Worm (Caenorhabditis elegans) whole organism, L1 larva: ENCODE measurements around the gene F44E2.4.
A peak's percentile ranks its signal among the peaks of the same experiment; 100 is the strongest.

ENCODE experiments used
- C34B4.2 ChIP-seq: sonication (generic microtip); optimal IDR thresholded peaks from 2 replicates; lab custom pipeline; 2017; ENCODE audit warnings: mild to moderate bottlenecking, missing genetic modification characterization, missing compliant biosample characterization
- F16B12.6 ChIP-seq: fragments of 150-350 bp; optimal IDR thresholded peaks from 2 replicates; lab custom pipeline; 2014; ENCODE audit warnings: missing biosample characterization, missing genetic modification characterization
- Y116A8C.19 ChIP-seq: sonication (generic microtip); optimal IDR thresholded peaks from 2 replicates; lab custom pipeline; 2016; ENCODE audit warnings: missing compliant biosample characterization, missing genetic modification characterization, borderline replicate concordance
- aha-1 ChIP-seq: fragments of 150-350 bp; optimal IDR thresholded peaks from 2 replicates; lab custom pipeline; 2014; ENCODE audit warnings: missing biosample characterization, missing genetic modification characterization
- alr-1 ChIP-seq: fragments of 200-800 bp; sonication (Bioruptor generic); optimal IDR thresholded peaks from 2 replicates; lab custom pipeline; 2018; ENCODE audit warnings: borderline replicate concordance, mild to moderate bottlenecking, missing genetic modification characterization, missing compliant biosample characterization
- aly-2 ChIP-seq: fragments of 150-350 bp; optimal IDR thresholded peaks from 2 replicates; lab custom pipeline; 2014; ENCODE audit warnings: missing biosample characterization, missing genetic modification characterization
- ama-1 ChIP-seq: fragments of 150-350 bp; optimal IDR thresholded peaks from 2 replicates; lab custom pipeline; 2014
- ceh-63 ChIP-seq: fragments of 200-800 bp; sonication (Bioruptor generic); optimal IDR thresholded peaks from 2 replicates; lab custom pipeline; 2018; ENCODE audit warnings: mild to moderate bottlenecking, missing genetic modification characterization, missing compliant biosample characterization
- ceh-8 ChIP-seq: fragments of 200-800 bp; sonication (Bioruptor generic); optimal IDR thresholded peaks from 2 replicates; lab custom pipeline; 2018; ENCODE audit warnings: mild to moderate bottlenecking, missing genetic modification characterization, moderate library complexity, missing compliant biosample characterization
- ceh-82 ChIP-seq, 3 experiments: fragments of 150-350 bp in 1 of 3; sonication (generic microtip) in 2 of 3; optimal IDR thresholded peaks; 2 replicates each; lab custom pipeline; 2014 to 2017; ENCODE audit warnings: missing biosample characterization in 3 of 3, missing genetic modification characterization in 3 of 3
- ceh-88 ChIP-seq: fragments of 200-800 bp; sonication (Bioruptor generic); IDR thresholded peaks from 2 replicates; pipeline ENCODE4 v1.3.6; 2022; ENCODE audit warnings: missing genetic modification characterization, missing compliant biosample characterization
- dsc-1 ChIP-seq: sonication (generic microtip); optimal IDR thresholded peaks from 2 replicates; lab custom pipeline; 2016; ENCODE audit warnings: mild to moderate bottlenecking, missing genetic modification characterization, missing compliant biosample characterization
- efl-1 ChIP-seq, 4 experiments: fragments of 150-350 bp; optimal IDR thresholded peaks in 3 of 4; peaks in 1 of 4; 1 replicate in 1 of 4; 2 replicates in 3 of 4; lab custom pipeline; 2014; ENCODE audit warnings: missing biosample characterization in 2 of 4, missing genetic modification characterization in 2 of 4, missing genetic modification reagents in 2 of 4
- egl-13 ChIP-seq: sonication (generic microtip); optimal IDR thresholded peaks from 2 replicates; lab custom pipeline; 2016; ENCODE audit warnings: missing genotype, missing genetic modification reagents, missing genetic modification characterization, missing compliant biosample characterization
- egl-27 ChIP-seq, 2 experiments: fragments of 150-350 bp in 1 of 2; sonication (generic microtip); optimal IDR thresholded peaks; 3 replicates each; lab custom pipeline; 2017 to 2018; ENCODE audit warnings: missing biosample characterization in 2 of 2, missing genetic modification characterization in 2 of 2, missing genetic modification reagents in 2 of 2
- fkh-10 ChIP-seq: sonication (generic microtip); optimal IDR thresholded peaks from 2 replicates; lab custom pipeline; 2017; ENCODE audit warnings: missing biosample characterization, missing genetic modification reagents, missing genetic modification characterization
- fkh-4 ChIP-seq: sonication (generic microtip); optimal IDR thresholded peaks from 2 replicates; lab custom pipeline; 2016; ENCODE audit warnings: missing compliant biosample characterization, missing genetic modification characterization, borderline replicate concordance
- fkh-8 ChIP-seq: sonication (generic microtip); optimal IDR thresholded peaks from 2 replicates; lab custom pipeline; 2016; ENCODE audit warnings: mild to moderate bottlenecking, missing genetic modification characterization, missing compliant biosample characterization
- grh-1 ChIP-seq: fragments of 200-800 bp; sonication (Bioruptor generic); IDR thresholded peaks from 2 replicates; pipeline ENCODE4 v1.3.6; 2022; ENCODE audit warnings: missing genetic modification reagents, missing genetic modification characterization, missing compliant biosample characterization
- hlh-4 ChIP-seq: sonication (generic microtip); optimal IDR thresholded peaks from 2 replicates; lab custom pipeline; 2016; ENCODE audit warnings: mild to moderate bottlenecking, missing genetic modification characterization, missing compliant biosample characterization
- hpl-2 ChIP-seq: fragments of 150-350 bp; optimal IDR thresholded peaks from 2 replicates; lab custom pipeline; 2014; ENCODE audit warnings: missing biosample characterization, missing genetic modification reagents, missing genetic modification characterization
- irx-1 ChIP-seq: sonication (generic microtip); optimal IDR thresholded peaks from 2 replicates; lab custom pipeline; 2016; ENCODE audit warnings: missing genetic modification characterization, missing compliant biosample characterization
- isw-1 ChIP-seq: fragments of 200-800 bp; sonication (Bioruptor generic); IDR thresholded peaks from 2 replicates; pipeline ENCODE4 v1.3.6; 2022; ENCODE audit warnings: missing genetic modification characterization, missing compliant biosample characterization
- jun-1 ChIP-seq: fragments of 150-350 bp; optimal IDR thresholded peaks from 2 replicates; lab custom pipeline; 2014; ENCODE audit warnings: missing biosample characterization, missing genetic modification reagents, missing genetic modification characterization
- lin-13 ChIP-seq: fragments of 150-350 bp; optimal IDR thresholded peaks from 2 replicates; lab custom pipeline; 2014; ENCODE audit warnings: missing biosample characterization, missing genetic modification reagents, missing genetic modification characterization
- lin-35 ChIP-seq, 2 experiments: fragments of 150-350 bp; optimal IDR thresholded peaks; 2 replicates each; lab custom pipeline; 2014; ENCODE audit warnings: missing biosample characterization in 2 of 2, missing genetic modification characterization in 2 of 2, missing genetic modification reagents in 2 of 2
- lin-39 ChIP-seq: fragments of 150-350 bp; optimal IDR thresholded peaks from 2 replicates; lab custom pipeline; 2014; ENCODE audit warnings: missing biosample characterization, missing genetic modification reagents, missing genetic modification characterization
- lir-3 ChIP-seq: sonication (generic microtip); optimal IDR thresholded peaks from 2 replicates; lab custom pipeline; 2016; ENCODE audit warnings: mild to moderate bottlenecking, missing genetic modification characterization, moderate library complexity, missing compliant biosample characterization; ENCODE audit not compliant: poor library complexity
- mab-9 ChIP-seq: fragments of 200-800 bp; sonication (Bioruptor generic); IDR thresholded peaks from 2 replicates; pipeline ENCODE4 v1.3.6; 2022; ENCODE audit warnings: missing genetic modification reagents, missing genetic modification characterization, missing compliant biosample characterization
- nhr-12 ChIP-seq: sonication (generic microtip); optimal IDR thresholded peaks from 2 replicates; lab custom pipeline; 2017; ENCODE audit warnings: missing biosample characterization, missing genetic modification characterization
- nhr-19 ChIP-seq: fragments of 200-800 bp; sonication (Bioruptor generic); conservative IDR thresholded peaks from 2 replicates; pipeline ENCODE4 v1.3.6; 2022; ENCODE audit warnings: missing genetic modification characterization, missing compliant biosample characterization
- nhr-20 ChIP-seq: sonication (generic microtip); optimal IDR thresholded peaks from 2 replicates; lab custom pipeline; 2016; ENCODE audit warnings: mild to moderate bottlenecking, missing genetic modification characterization, missing compliant biosample characterization
- nhr-237 ChIP-seq: fragments of 150-350 bp; optimal IDR thresholded peaks from 2 replicates; lab custom pipeline; 2014; ENCODE audit warnings: missing biosample characterization, missing genetic modification characterization
- nhr-47 ChIP-seq: sonication (generic microtip); optimal IDR thresholded peaks from 2 replicates; lab custom pipeline; 2016; ENCODE audit warnings: mild to moderate bottlenecking, missing genetic modification characterization, moderate library complexity, missing compliant biosample characterization
- nhr-76 ChIP-seq: sonication (generic microtip); optimal IDR thresholded peaks from 2 replicates; lab custom pipeline; 2017; ENCODE audit warnings: missing biosample characterization, missing genetic modification characterization
- nhr-84 ChIP-seq: sonication (generic microtip); optimal IDR thresholded peaks from 2 replicates; lab custom pipeline; 2017; ENCODE audit warnings: missing biosample characterization, missing genetic modification characterization
- pax-3 ChIP-seq: fragments of 200-800 bp; sonication (Bioruptor generic); optimal IDR thresholded peaks from 2 replicates; lab custom pipeline; 2018; ENCODE audit warnings: mild to moderate bottlenecking, missing genetic modification characterization, moderate library complexity, missing compliant biosample characterization
- pqm-1 ChIP-seq: sonication (generic microtip); optimal IDR thresholded peaks from 3 replicates; lab custom pipeline; 2017; ENCODE audit warnings: missing biosample characterization, missing genetic modification characterization
- skn-1 ChIP-seq: fragments of 150-350 bp; optimal IDR thresholded peaks from 2 replicates; lab custom pipeline; 2014; ENCODE audit warnings: missing biosample characterization, missing genetic modification characterization
- snpc-4 ChIP-seq: fragments of 150-350 bp; optimal IDR thresholded peaks from 2 replicates; lab custom pipeline; 2014; ENCODE audit warnings: missing biosample characterization, missing genetic modification characterization
- sox-4 ChIP-seq: sonication (generic microtip); optimal IDR thresholded peaks from 2 replicates; lab custom pipeline; 2016; ENCODE audit warnings: missing genetic modification characterization, missing compliant biosample characterization
- sptf-1 ChIP-seq: fragments of 150-350 bp; optimal IDR thresholded peaks from 2 replicates; lab custom pipeline; 2014; ENCODE audit warnings: missing biosample characterization, missing genetic modification characterization
- tlp-1 ChIP-seq: fragments of 150-350 bp; optimal IDR thresholded peaks from 2 replicates; lab custom pipeline; 2014; ENCODE audit warnings: missing biosample characterization, missing genetic modification characterization
- unc-30 ChIP-seq: sonication (generic microtip); optimal IDR thresholded peaks from 2 replicates; lab custom pipeline; 2017; ENCODE audit warnings: missing biosample characterization, missing genetic modification characterization
- unc-86 ChIP-seq: sonication (generic microtip); optimal IDR thresholded peaks from 2 replicates; lab custom pipeline; 2016; ENCODE audit warnings: missing genetic modification characterization, missing compliant biosample characterization
- unc-98 ChIP-seq: fragments of 200-800 bp; sonication (Bioruptor generic); IDR thresholded peaks from 2 replicates; pipeline ENCODE4 v1.3.6; 2022; ENCODE audit warnings: missing genetic modification characterization, missing compliant biosample characterization
- zag-1 ChIP-seq: fragments of 150-350 bp; optimal IDR thresholded peaks from 2 replicates; lab custom pipeline; 2014; ENCODE audit warnings: missing biosample characterization, missing genetic modification characterization
- zip-4 ChIP-seq: fragments of 200-800 bp; sonication (Bioruptor generic); optimal IDR thresholded peaks from 2 replicates; lab custom pipeline; 2018; ENCODE audit warnings: mild to moderate bottlenecking, missing genetic modification characterization, moderate library complexity, missing compliant biosample characterization

Gene F44E2.4

DNA sequence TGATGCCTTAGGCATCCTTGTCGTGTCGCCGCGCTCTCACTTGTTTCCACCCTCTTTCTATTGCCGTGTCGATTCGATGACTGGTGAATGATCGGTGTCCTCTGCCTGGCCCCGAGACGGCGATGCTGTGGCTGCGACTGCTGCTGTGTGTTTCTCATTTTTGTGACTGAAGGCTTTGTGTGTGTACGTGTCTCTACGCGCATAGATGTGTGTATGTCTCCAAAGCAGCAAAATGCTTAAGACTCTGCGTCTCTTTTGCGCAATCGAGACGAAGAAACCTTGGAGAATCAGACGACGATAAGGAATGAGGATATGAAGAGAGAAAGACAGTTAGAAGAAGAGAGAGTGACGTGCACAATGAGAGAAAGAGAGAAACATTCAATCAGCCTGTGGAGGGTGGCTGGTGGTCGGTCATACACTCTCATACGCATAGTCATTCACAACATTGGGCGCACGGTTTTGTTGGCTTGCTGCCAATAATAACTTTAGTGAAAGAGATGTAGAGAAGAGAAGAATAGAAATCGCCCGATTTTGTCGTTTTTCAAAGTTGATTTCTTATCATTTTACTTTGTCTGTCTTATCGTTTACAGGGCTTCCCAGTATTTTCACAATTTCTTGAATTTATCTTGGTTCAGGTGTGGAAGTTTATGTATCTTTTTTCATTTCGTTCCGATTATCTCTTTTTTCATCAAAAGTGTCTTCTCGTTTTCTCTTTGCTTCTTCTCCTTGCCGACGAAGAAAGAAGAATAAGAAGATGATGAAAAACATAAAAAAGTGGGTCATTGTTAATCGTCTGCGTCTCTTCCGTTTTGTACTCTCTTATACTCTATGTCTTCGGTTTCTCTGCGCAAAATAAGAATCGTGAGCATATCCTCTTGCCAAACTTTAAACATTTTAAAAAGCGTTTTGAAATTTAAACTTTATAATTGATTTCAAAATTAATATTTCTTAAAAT, 36.1 kb downstream of the F44E2.4 start (continued):
- TF ChIP-seq sox-4 (tag; lab: Kevin White, UChicago): peak; percentile 56
- peak; percentile 83 for TF ChIP-seq pax-3 (tag; lab: Kevin White, UChicago)
- peak; percentile 78 for TF ChIP-seq snpc-4 (tag; lab: Kevin White, UChicago)
- TF ChIP-seq nhr-12 (tag; lab: Kevin White, UChicago): peak; percentile 47
- TF ChIP-seq skn-1: peak; percentile 91
- TF ChIP-seq lin-39 (tag; lab: Kevin White, UChicago): peak; percentile 92
- TF ChIP-seq unc-98: peak; percentile 53; the same call in 1 of the 2 replicates
- peak; percentile 80 for TF ChIP-seq fkh-4 (tag; lab: Kevin White, UChicago)
- peak; percentile 97 for TF ChIP-seq jun-1 (tag; lab: Kevin White, UChicago)
- TF ChIP-seq fkh-10 (GFP tag; lab: Kevin White, UChicago): peak; percentile 93
- peak; percentile 95 to 96 for TF ChIP-seq egl-27 (tag; optimal IDR thresholded peaks at IDR 0.05; lab: Kevin White, UChicago)
- TF ChIP-seq nhr-76 (tag; lab: Kevin White, UChicago): peak; percentile 47
- no peak for TF ChIP-seq hlh-4 (tag; lab: Kevin White, UChicago)
- TF ChIP-seq F16B12.6: peak; percentile 40
- no peak for TF ChIP-seq ceh-63 (GFP tag; lab: Kevin White, UChicago)
- no peak for TF ChIP-seq C34B4.2 (tag; lab: Kevin White, UChicago)
- peak; percentile 51 for TF ChIP-seq mab-9 (GFP tag; lab: Robert Waterston, UW)
- TF ChIP-seq zip-4 (GFP tag; lab: Kevin White, UChicago): peak; percentile 71
- TF ChIP-seq nhr-84 (tag; lab: Kevin White, UChicago): no peak
- TF ChIP-seq hpl-2: peak; percentile 92
- TF ChIP-seq irx-1: peak; percentile 94
- TF ChIP-seq alr-1 (tag; lab: Kevin White, UChicago): no peak
- peak; percentile 24 for TF ChIP-seq pqm-1 (tag; lab: Kevin White, UChicago)
- TF ChIP-seq lin-13 (GFP tag; lab: Kevin White, UChicago): peak; percentile 95
- TF ChIP-seq grh-1 (GFP tag; lab: Robert Waterston, UW): peak; percentile 82
- TF ChIP-seq aly-2 (tag; lab: Kevin White, UChicago): peak; percentile 55
- TF ChIP-seq nhr-47 (tag; lab: Kevin White, UChicago): peak; percentile 95
- TF ChIP-seq ama-1: peak; percentile 88
- peak; percentile 96 for TF ChIP-seq fkh-8 (tag; lab: Kevin White, UChicago)
- no peak for TF ChIP-seq unc-30
- peak; percentile 92 for TF ChIP-seq nhr-19 (GFP tag; lab: Robert Waterston, UW)
- TF ChIP-seq zag-1 (tag; lab: Kevin White, UChicago): peak; percentile 98
- peak; percentile 90 to 97 for TF ChIP-seq efl-1 (optimal IDR thresholded peaks at IDR 0.05; lab: Kevin White, UChicago)
- TF ChIP-seq efl-1 (GFP tag; optimal IDR thresholded peaks at IDR 0.05 in 1 of 2; lab: Kevin White, UChicago): peak; percentile 70 to 97
- peak; percentile 82 for TF ChIP-seq isw-1
- no peak for TF ChIP-seq Y116A8C.19 (tag; lab: Kevin White, UChicago)
- TF ChIP-seq lin-35 (GFP tag; optimal IDR thresholded peaks at IDR 0.05; lab: Kevin White, UChicago): peak; percentile 72 to 91
- peak; percentile 96 for TF ChIP-seq dsc-1
- peak; percentile 84 for TF ChIP-seq egl-13 (tag; lab: Kevin White, UChicago)

DNA sequence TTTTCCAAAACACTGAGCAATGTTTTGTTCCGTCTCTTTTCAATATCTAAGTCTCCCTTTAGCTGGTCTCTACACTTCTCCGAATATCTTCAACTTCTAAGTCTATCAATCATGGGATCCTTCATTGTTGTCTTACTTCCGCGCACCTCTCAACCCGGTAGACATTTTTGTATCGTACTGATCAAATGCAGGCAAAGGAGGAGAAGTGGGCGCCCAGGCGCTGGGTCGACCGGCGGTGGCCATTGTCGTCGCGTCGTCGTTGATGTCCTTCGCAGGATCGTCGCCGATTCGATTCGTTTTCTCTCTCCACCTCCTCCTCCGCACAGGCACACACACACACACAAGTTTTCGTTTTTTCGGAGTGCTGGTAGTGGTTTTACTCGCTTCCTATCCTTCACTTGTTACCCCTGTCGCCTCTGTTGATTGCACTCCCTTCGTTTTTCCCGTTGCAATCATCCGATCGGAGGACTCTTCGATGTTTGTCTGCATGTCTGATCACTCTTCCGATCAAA, 36.8 kb downstream of the F44E2.4 start:
- TF ChIP-seq nhr-76 (tag; lab: Kevin White, UChicago) (no peak), pqm-1 (tag; lab: Kevin White, UChicago) (no peak), sptf-1 (tag; lab: Kevin White, UChicago) (no peak), egl-27 (tag; optimal IDR thresholded peaks at IDR 0.05; lab: Kevin White, UChicago) (no peak), ceh-82 (tag; optimal IDR thresholded peaks at IDR 0.05; lab: Kevin White, UChicago) (peak in 1 of 3 experiments; percentile 5), ceh-88 (GFP tag; lab: Robert Waterston, UW) (no peak), nhr-84 (tag; lab: Kevin White, UChicago) (no peak), aha-1 (no peak), egl-13 (tag; lab: Kevin White, UChicago) (no peak), lin-39 (tag; lab: Kevin White, UChicago) (no peak), aly-2 (tag; lab: Kevin White, UChicago) (no peak), tlp-1 (no peak), grh-1 (GFP tag; lab: Robert Waterston, UW) (peak; percentile 40; the same call in 1 of the 2 replicates), hpl-2 (no peak), nhr-20 (tag; lab: Kevin White, UChicago) (no peak), lir-3 (no peak), lin-35 (GFP tag; optimal IDR thresholded peaks at IDR 0.05; lab: Kevin White, UChicago) (no peak), alr-1 (tag; lab: Kevin White, UChicago) (no peak), unc-86 (no peak), nhr-237 (no peak), nhr-12 (tag; lab: Kevin White, UChicago) (no peak), ceh-8 (GFP tag; lab: Kevin White, UChicago) (no peak)
